Worm (Caenorhabditis elegans) whole organism, young adult: ENCODE results near the gene K08H2.10.

ENCODE experiments used
- B0019.2 ChIP-seq: fragments of 200-800 bp; sonication (Bioruptor generic); conservative IDR thresholded peaks from 2 replicates; pipeline ENCODE4 v1.3.6; 2022; ENCODE audit warnings: missing genetic modification reagents, missing genetic modification characterization, missing compliant biosample characterization
- B0035.1 ChIP-seq: sonication (generic microtip); optimal IDR thresholded peaks from 2 replicates; lab custom pipeline; 2016; ENCODE audit warnings: missing genetic modification characterization, mild to moderate bottlenecking, missing compliant biosample characterization, missing genotype, missing genetic modification reagents
- B0336.3 ChIP-seq: fragments of 200-800 bp; sonication (Bioruptor generic); IDR thresholded peaks from 2 replicates; pipeline ENCODE4 v1.3.6; 2022; ENCODE audit warnings: missing genetic modification characterization, missing compliant biosample characterization
- C17E4.6 ChIP-seq: fragments of 200-800 bp; sonication (Bioruptor generic); IDR thresholded peaks from 2 replicates; pipeline ENCODE4 v1.3.6; 2022; ENCODE audit warnings: missing genetic modification reagents, missing genetic modification characterization, missing compliant biosample characterization
- D2030.7 ChIP-seq: fragments of 200-800 bp; sonication (Bioruptor generic); IDR thresholded peaks from 2 replicates; pipeline ENCODE4 v1.3.6; 2022; ENCODE audit warnings: missing genetic modification reagents, missing genetic modification characterization, missing compliant biosample characterization
- F33H1.4 ChIP-seq: fragments of 200-800 bp; sonication (Bioruptor generic); IDR thresholded peaks from 2 replicates; pipeline ENCODE4 v1.3.6; 2022; ENCODE audit warnings: missing genetic modification reagents, missing genetic modification characterization, missing compliant biosample characterization
- F37B4.10 ChIP-seq: fragments of 200-800 bp; sonication (Bioruptor generic); IDR thresholded peaks from 2 replicates; pipeline ENCODE4 v1.3.6; 2022; ENCODE audit warnings: missing genetic modification characterization, missing compliant biosample characterization
- F49E8.2 ChIP-seq: sonication (generic microtip); optimal IDR thresholded peaks from 3 replicates; lab custom pipeline; 2017; ENCODE audit warnings: missing genetic modification characterization, mild to moderate bottlenecking, missing compliant biosample characterization, antibody characterized with exemption, moderate library complexity; ENCODE audit not compliant: insufficient read depth
- K12H6.12 ChIP-seq: fragments of 200-800 bp; sonication (Bioruptor generic); optimal IDR thresholded peaks from 2 replicates; lab custom pipeline; 2018; ENCODE audit warnings: mild to moderate bottlenecking, missing genetic modification characterization, missing compliant biosample characterization
- T26A5.8 ChIP-seq: sonication (generic microtip); optimal IDR thresholded peaks from 2 replicates; lab custom pipeline; 2016; ENCODE audit warnings: missing genetic modification characterization, missing compliant biosample characterization
- Y79H2A.3 ChIP-seq: fragments of 200-800 bp; sonication (Bioruptor generic); conservative IDR thresholded peaks from 2 replicates; pipeline ENCODE4 v1.3.6; 2022; ENCODE audit warnings: missing genetic modification reagents, missing genetic modification characterization, missing compliant biosample characterization
- aptf-3 ChIP-seq: fragments of 200-800 bp; sonication (Bioruptor generic); IDR thresholded peaks from 2 replicates; pipeline ENCODE4 v1.3.6; 2022; ENCODE audit warnings: missing genetic modification characterization, missing compliant biosample characterization
- attf-6 ChIP-seq: fragments of 200-800 bp; sonication (Bioruptor generic); IDR thresholded peaks from 2 replicates; pipeline ENCODE4 v1.3.6; 2022; ENCODE audit warnings: missing genetic modification reagents, missing genetic modification characterization, missing compliant biosample characterization
- cebp-1 ChIP-seq, 2 experiments: fragments of 200-800 bp in 1 of 2; sonication (Bioruptor generic) in 1 of 2; sonication (generic microtip) in 1 of 2; IDR thresholded peaks in 1 of 2; optimal IDR thresholded peaks in 1 of 2; 2 replicates each; pipeline versions ENCODE4 v1.3.6 to Lab custom; 2017 to 2022; ENCODE audit warnings: missing compliant biosample characterization in 2 of 2, missing genetic modification characterization in 2 of 2, mild to moderate bottlenecking in 1 of 2, missing genetic modification reagents in 1 of 2, moderate library complexity in 1 of 2
- cebp-2 ChIP-seq: fragments of 200-800 bp; sonication (Bioruptor generic); IDR thresholded peaks from 2 replicates; pipeline ENCODE4 v1.3.6; 2022; ENCODE audit warnings: missing genetic modification characterization, missing compliant biosample characterization
- ceh-100 ChIP-seq: fragments of 200-800 bp; sonication (Bioruptor generic); IDR thresholded peaks from 2 replicates; pipeline ENCODE4 v1.3.6; 2022; ENCODE audit warnings: missing genetic modification reagents, missing genetic modification characterization, missing compliant biosample characterization
- ceh-40 ChIP-seq: fragments of 200-800 bp; sonication (Bioruptor generic); IDR thresholded peaks from 2 replicates; pipeline ENCODE4 v1.3.6; 2022; ENCODE audit warnings: missing genetic modification characterization, missing compliant biosample characterization
- ceh-58 ChIP-seq: fragments of 200-800 bp; sonication (Bioruptor generic); IDR thresholded peaks from 2 replicates; pipeline ENCODE4 v1.3.6; 2022; ENCODE audit warnings: missing genetic modification characterization, missing compliant biosample characterization
- ceh-91 ChIP-seq: fragments of 200-800 bp; sonication (Bioruptor generic); IDR thresholded peaks from 2 replicates; pipeline ENCODE4 v1.3.6; 2022; ENCODE audit warnings: missing genetic modification reagents, missing genetic modification characterization, missing compliant biosample characterization
- efl-1 ChIP-seq: fragments of 150-350 bp; optimal IDR thresholded peaks from 2 replicates; lab custom pipeline; 2014; ENCODE audit warnings: missing biosample characterization, missing genetic modification reagents, missing genetic modification characterization
- egl-18 ChIP-seq: fragments of 200-800 bp; sonication (Bioruptor generic); IDR thresholded peaks from 2 replicates; pipeline ENCODE4 v1.3.6; 2022; ENCODE audit warnings: missing genetic modification reagents, missing genetic modification characterization, missing compliant biosample characterization
- egrh-3 ChIP-seq: fragments of 200-800 bp; sonication (Bioruptor generic); IDR thresholded peaks from 2 replicates; pipeline ENCODE4 v1.3.6; 2022; ENCODE audit warnings: missing genetic modification reagents, missing genetic modification characterization, missing compliant biosample characterization
- ets-4 ChIP-seq: fragments of 200-800 bp; sonication (Bioruptor generic); optimal IDR thresholded peaks from 2 replicates; lab custom pipeline; 2018; ENCODE audit warnings: mild to moderate bottlenecking, missing genetic modification characterization, missing compliant biosample characterization
- hlh-26 ChIP-seq: fragments of 200-800 bp; sonication (Bioruptor generic); conservative IDR thresholded peaks from 2 replicates; pipeline ENCODE4 v1.3.6; 2022; ENCODE audit warnings: missing genetic modification reagents, missing genetic modification characterization, missing compliant biosample characterization
- let-526 ChIP-seq: fragments of 200-800 bp; sonication (Bioruptor generic); IDR thresholded peaks from 2 replicates; pipeline ENCODE4 v1.3.6; 2022; ENCODE audit warnings: missing genetic modification reagents, missing genetic modification characterization, missing compliant biosample characterization
- lin-35 ChIP-seq, 3 experiments: fragments of 150-350 bp in 2 of 3; sonication (generic microtip) in 1 of 3; optimal IDR thresholded peaks; 2 replicates each; lab custom pipeline; 2014 to 2018; ENCODE audit warnings: missing biosample characterization in 3 of 3, missing genetic modification characterization in 3 of 3, missing genetic modification reagents in 3 of 3
- lin-40 ChIP-seq: sonication (generic microtip); optimal IDR thresholded peaks from 2 replicates; lab custom pipeline; 2016; ENCODE audit warnings: missing genetic modification characterization, mild to moderate bottlenecking, missing compliant biosample characterization, missing genotype, missing genetic modification reagents
- lir-1 ChIP-seq: fragments of 200-800 bp; sonication (Bioruptor generic); conservative IDR thresholded peaks from 2 replicates; pipeline ENCODE4 v1.3.6; 2022; ENCODE audit warnings: missing genetic modification reagents, missing genetic modification characterization, missing compliant biosample characterization
- lsl-1 ChIP-seq: fragments of 200-800 bp; sonication (Bioruptor generic); optimal IDR thresholded peaks from 2 replicates; lab custom pipeline; 2018; ENCODE audit warnings: mild to moderate bottlenecking, missing genetic modification characterization, moderate library complexity, missing compliant biosample characterization
- lsy-27 ChIP-seq: sonication (generic microtip); optimal IDR thresholded peaks from 2 replicates; lab custom pipeline; 2017; ENCODE audit warnings: missing genetic modification characterization, mild to moderate bottlenecking, missing compliant biosample characterization, antibody characterized with exemption, missing genotype, borderline replicate concordance; ENCODE audit not compliant: insufficient read depth
- madf-10 ChIP-seq: sonication (generic microtip); optimal IDR thresholded peaks from 2 replicates; lab custom pipeline; 2016; ENCODE audit warnings: mild to moderate bottlenecking, missing genetic modification characterization, missing compliant biosample characterization
- madf-8 ChIP-seq: fragments of 200-800 bp; sonication (Bioruptor generic); conservative IDR thresholded peaks from 2 replicates; pipeline ENCODE4 v1.3.6; 2022; ENCODE audit warnings: missing genetic modification reagents, missing genetic modification characterization, missing compliant biosample characterization
- mel-28 ChIP-seq: sonication (generic microtip); optimal IDR thresholded peaks from 2 replicates; lab custom pipeline; 2016; ENCODE audit warnings: borderline replicate concordance, mild to moderate bottlenecking, missing genetic modification characterization, missing compliant biosample characterization
- nhr-80 ChIP-seq: sonication (generic microtip); optimal IDR thresholded peaks from 2 replicates; lab custom pipeline; 2016; ENCODE audit warnings: missing genetic modification characterization, missing compliant biosample characterization
- rcor-1 ChIP-seq: fragments of 200-800 bp; sonication (Bioruptor generic); IDR thresholded peaks from 2 replicates; pipeline ENCODE4 v1.3.6; 2022; ENCODE audit warnings: missing genetic modification reagents, missing genetic modification characterization, missing compliant biosample characterization
- repo-1 ChIP-seq: sonication (generic microtip); optimal IDR thresholded peaks from 2 replicates; lab custom pipeline; 2017; ENCODE audit warnings: mild to moderate bottlenecking, missing genetic modification characterization, missing compliant biosample characterization
- rpc-1 ChIP-seq, 2 experiments: fragments of 150-350 bp in 1 of 2; sonication (generic microtip) in 1 of 2; optimal IDR thresholded peaks; 2 replicates each; lab custom pipeline; 2014 to 2018; ENCODE audit warnings: missing biosample characterization in 1 of 2, missing genetic modification characterization in 1 of 2, missing genetic modification reagents in 1 of 2, missing genotype in 1 of 2
- snpc-3.4 ChIP-seq: sonication (generic microtip); optimal IDR thresholded peaks from 2 replicates; lab custom pipeline; 2017; ENCODE audit warnings: missing genetic modification characterization, mild to moderate bottlenecking, missing compliant biosample characterization, antibody characterized with exemption, moderate library complexity, missing genotype, missing genetic modification reagents
- snpc-4 ChIP-seq, 5 experiments: fragments of 150-350 bp in 1 of 5; sonication (generic microtip) in 4 of 5; optimal IDR thresholded peaks; 2 replicates each; lab custom pipeline; 2014 to 2018; ENCODE audit warnings: missing genetic modification characterization in 5 of 5, missing biosample characterization in 3 of 5, antibody characterized with exemption in 2 of 5, mild to moderate bottlenecking in 2 of 5, missing compliant biosample characterization in 2 of 5, missing genotype in 2 of 5, moderate library complexity in 2 of 5, missing genetic modification reagents in 1 of 5
- sptf-2 ChIP-seq: fragments of 200-800 bp; sonication (Bioruptor generic); optimal IDR thresholded peaks from 2 replicates; lab custom pipeline; 2018; ENCODE audit warnings: mild to moderate bottlenecking, missing genetic modification characterization, missing compliant biosample characterization
- unc-130 ChIP-seq: sonication (generic microtip); optimal IDR thresholded peaks from 2 replicates; lab custom pipeline; 2016; ENCODE audit warnings: missing genetic modification reagents, missing genetic modification characterization, missing compliant biosample characterization
- zfh-2 ChIP-seq: fragments of 200-800 bp; sonication (Bioruptor generic); conservative IDR thresholded peaks from 2 replicates; pipeline ENCODE4 v1.3.6; 2022; ENCODE audit warnings: missing genetic modification reagents, missing genetic modification characterization, missing compliant biosample characterization
- ztf-22 ChIP-seq: fragments of 200-800 bp; sonication (Bioruptor generic); optimal IDR thresholded peaks from 2 replicates; lab custom pipeline; 2018; ENCODE audit warnings: mild to moderate bottlenecking, missing genetic modification characterization, moderate library complexity, missing compliant biosample characterization
- ztf-6 ChIP-seq: fragments of 200-800 bp; sonication (Bioruptor generic); IDR thresholded peaks from 2 replicates; pipeline ENCODE4 v1.3.6; 2022; ENCODE audit warnings: missing genetic modification reagents, missing genetic modification characterization, missing compliant biosample characterization

K08H2.10 gene

ce11 chrX:13306869-13307446, 49.4 kb downstream of the K08H2.10 start (continued):
- TF ChIP-seq madf-8 (GFP tag; lab: Robert Waterston, UW) (0 out of 2 replicates have a peak, but pooled peaks have one; percentile 17), B0035.1 (tag; lab: Kevin White, UChicago) (peak; percentile 89), hlh-26 (GFP tag; lab: Robert Waterston, UW) (0 out of 2 replicates have a peak, but pooled peaks have one; percentile 33), snpc-3.4 (tag; lab: Kevin White, UChicago) (peak; percentile 93), ceh-40 (peak; percentile 92), C17E4.6 (GFP tag; lab: Robert Waterston, UW) (0 out of 2 replicates have a peak, but pooled peaks have one; percentile 67), madf-10 (tag; lab: Kevin White, UChicago) (peak; percentile 89), K12H6.12 (tag; lab: Kevin White, UChicago) (peak; percentile 85), let-526 (GFP tag; lab: Robert Waterston, UW) (0 out of 2 replicates have a peak, but pooled peaks have one; percentile 78), nhr-80 (tag; lab: Kevin White, UChicago) (peak; percentile 43), lsy-27 (tag; lab: Kevin White, UChicago) (peak; percentile 76), cebp-2 (GFP tag; lab: Robert Waterston, UW) (peak; percentile 90), ets-4 (GFP tag; lab: Kevin White, UChicago) (peak; percentile 63), T26A5.8 (tag; lab: Kevin White, UChicago) (peak; percentile 73), ceh-100 (peak; percentile 56), unc-130 (GFP tag; lab: Kevin White, UChicago) (peak; percentile 87), ztf-6 (GFP tag; lab: Robert Waterston, UW) (no peak), ztf-22 (GFP tag; lab: Kevin White, UChicago) (peak; percentile 68), mel-28 (tag; lab: Kevin White, UChicago) (peak; percentile 42), efl-1 (GFP tag; lab: Kevin White, UChicago) (no peak), B0336.3 (GFP tag; lab: Robert Waterston, UW) (no peak; the same call in 1 of the 2 replicates), rcor-1 (peak; percentile 93; the same call in 1 of the 2 replicates), repo-1 (no peak), F33H1.4 (GFP tag; lab: Robert Waterston, UW) (no peak), F37B4.10 (GFP tag; lab: Robert Waterston, UW) (0 out of 2 replicates have a peak, but pooled peaks have one; percentile 92), ceh-58 (GFP tag; lab: Robert Waterston, UW) (0 out of 2 replicates have a peak, but pooled peaks have one; percentile 22), egl-18 (GFP tag; lab: Robert Waterston, UW) (peak; percentile 79; the same call in 1 of the 2 replicates), ceh-91 (GFP tag; lab: Robert Waterston, UW) (no peak), F49E8.2 (tag; lab: Kevin White, UChicago) (no peak), sptf-2 (GFP tag; lab: Kevin White, UChicago) (peak; percentile 90), cebp-1 (GFP tag; IDR thresholded peaks at IDR 0.05; lab: Robert Waterston, UW) (peak; percentile 65; the same call in 1 of the 2 replicates), cebp-1 (tag; optimal IDR thresholded peaks at IDR 0.05; lab: Kevin White, UChicago) (no peak), lsl-1 (GFP tag; lab: Kevin White, UChicago) (peak; percentile 34), rpc-1 (optimal IDR thresholded peaks at IDR 0.05; lab: Kevin White, UChicago) (peak; percentile 99), rpc-1 (tag; optimal IDR thresholded peaks at IDR 0.05; lab: Kevin White, UChicago) (peak; percentile 100), D2030.7 (GFP tag; lab: Robert Waterston, UW) (peak; percentile 90), attf-6 (GFP tag; lab: Robert Waterston, UW) (peak; percentile 65), snpc-4 (GFP tag; optimal IDR thresholded peaks at IDR 0.05; lab: Kevin White, UChicago) (peak; percentile 86), snpc-4 (tag; optimal IDR thresholded peaks at IDR 0.05; lab: Kevin White, UChicago) (peak in 3 of 4 experiments; percentile 60 to 84 (median 80)), lin-40 (tag; lab: Kevin White, UChicago) (no peak), B0019.2 (GFP tag; lab: Robert Waterston, UW) (peak; percentile 52; the same call in 1 of the 2 replicates), lin-35 (GFP tag; optimal IDR thresholded peaks at IDR 0.05; lab: Kevin White, UChicago) (peak in 2 of 3 experiments; percentile 1 to 83), aptf-3 (GFP tag; lab: Robert Waterston, UW) (no peak), zfh-2 (no peak), egrh-3 (peak; percentile 31; the same call in 1 of the 2 replicates), lir-1 (GFP tag; lab: Robert Waterston, UW) (no peak), Y79H2A.3 (GFP tag; lab: Robert Waterston, UW) (0 out of 2 replicates have a peak, but pooled peaks have one; percentile 34)
